Worm (Caenorhabditis elegans) whole organism, late embryonic: ENCODE measurements around the gene ddl-1.

ENCODE experiments used
- K09A11.1 ChIP-seq: sonication (generic microtip); optimal IDR thresholded peaks from 2 replicates; lab custom pipeline; 2017; ENCODE audit warnings: antibody characterized with exemption, mild to moderate bottlenecking, missing genetic modification characterization, missing compliant biosample characterization; ENCODE audit not compliant: insufficient read depth
- ceh-19 ChIP-seq: fragments of 200-800 bp; sonication (Bioruptor generic); optimal IDR thresholded peaks from 2 replicates; lab custom pipeline; 2018; ENCODE audit warnings: mild to moderate bottlenecking, missing genetic modification characterization, missing compliant biosample characterization
- ceh-24 ChIP-seq: sonication (generic microtip); optimal IDR thresholded peaks from 2 replicates; lab custom pipeline; 2016; ENCODE audit warnings: mild to moderate bottlenecking, missing genetic modification characterization, missing compliant biosample characterization
- ceh-45 ChIP-seq: fragments of 200-800 bp; sonication (Bioruptor generic); IDR thresholded peaks from 2 replicates; pipeline ENCODE4 v1.3.6; 2022; ENCODE audit warnings: missing genetic modification reagents, missing genetic modification characterization, missing compliant biosample characterization
- elt-4 ChIP-seq: sonication (generic microtip); optimal IDR thresholded peaks from 2 replicates; lab custom pipeline; 2016; ENCODE audit warnings: missing genetic modification characterization, missing compliant biosample characterization
- fkh-10 ChIP-seq: fragments of 150-350 bp; optimal IDR thresholded peaks from 2 replicates; lab custom pipeline; 2014; ENCODE audit warnings: missing biosample characterization, missing genetic modification reagents, missing genetic modification characterization
- hlh-15 ChIP-seq: sonication (generic microtip); optimal IDR thresholded peaks from 2 replicates; lab custom pipeline; 2016; ENCODE audit warnings: missing genetic modification characterization, missing compliant biosample characterization
- hlh-30 ChIP-seq: sonication (generic microtip); optimal IDR thresholded peaks from 2 replicates; lab custom pipeline; 2017; ENCODE audit warnings: antibody characterized with exemption, missing genetic modification characterization, missing compliant biosample characterization; ENCODE audit not compliant: insufficient read depth
- nhr-11 ChIP-seq: fragments of 150-350 bp; optimal IDR thresholded peaks from 2 replicates; lab custom pipeline; 2014; ENCODE audit warnings: missing biosample characterization, missing genetic modification characterization
- rnt-1 ChIP-seq: sonication (generic microtip); optimal IDR thresholded peaks from 2 replicates; lab custom pipeline; 2016; ENCODE audit warnings: missing genetic modification characterization, missing compliant biosample characterization
- sox-4 ChIP-seq: sonication (generic microtip); optimal IDR thresholded peaks from 2 replicates; lab custom pipeline; 2017; ENCODE audit warnings: mild to moderate bottlenecking, missing genetic modification characterization, inconsistent platforms, missing compliant biosample characterization
- unc-3 ChIP-seq, 2 experiments: fragments of 200-800 bp in 1 of 2; sonication (Bioruptor generic) in 1 of 2; sonication (generic microtip) in 1 of 2; conservative IDR thresholded peaks in 1 of 2; optimal IDR thresholded peaks in 1 of 2; 2 replicates each; pipeline versions ENCODE4 v1.3.6 to Lab custom; 2016 to 2022; ENCODE audit warnings: missing compliant biosample characterization in 2 of 2, missing genetic modification characterization in 2 of 2, missing genetic modification reagents in 1 of 2
- unc-42 ChIP-seq: sonication (generic microtip); optimal IDR thresholded peaks from 2 replicates; lab custom pipeline; 2016; ENCODE audit warnings: missing genotype, missing genetic modification characterization, missing compliant biosample characterization
- unc-86 ChIP-seq: sonication (generic microtip); optimal IDR thresholded peaks from 2 replicates; lab custom pipeline; 2016; ENCODE audit warnings: missing genetic modification characterization, missing compliant biosample characterization

DNA sequence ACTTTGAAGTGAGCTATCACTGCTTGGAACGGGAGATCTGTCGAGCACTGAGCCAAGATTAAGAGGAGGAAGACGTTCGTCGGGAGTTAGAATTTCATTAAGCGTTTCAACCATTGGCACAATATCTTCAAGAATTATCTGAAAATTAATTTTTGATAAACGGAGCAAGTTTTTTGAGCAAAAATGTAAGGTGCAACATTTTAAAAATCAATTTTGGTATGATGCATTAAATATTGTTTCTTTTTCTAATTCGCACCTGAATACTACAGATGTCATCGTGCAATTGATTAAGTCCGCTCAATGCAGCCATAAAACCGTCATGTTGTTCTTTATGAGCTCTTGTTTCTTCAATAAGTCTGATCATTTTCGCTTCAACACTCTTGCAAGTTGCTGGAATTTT, at the start of gene ddl-1:
- TF ChIP-seq fkh-10 (GFP tag; lab: Kevin White, UChicago), result no peak
- TF ChIP-seq unc-3 (GFP tag; conservative IDR thresholded peaks at IDR 0.05; lab: Robert Waterston, UW), result no peak
- no peak for TF ChIP-seq unc-3 (tag; optimal IDR thresholded peaks at IDR 0.05; lab: Kevin White, UChicago)
- TF ChIP-seq nhr-11 (tag; lab: Kevin White, UChicago), result no peak
- TF ChIP-seq ceh-45 (GFP tag; lab: Robert Waterston, UW), result no peak
- no peak for TF ChIP-seq unc-86 (tag; lab: Kevin White, UChicago)
- TF ChIP-seq sox-4 (tag; lab: Kevin White, UChicago), result no peak
- TF ChIP-seq unc-42, result no peak
- TF ChIP-seq rnt-1 (tag; lab: Kevin White, UChicago), result no peak
- TF ChIP-seq hlh-30 (tag; lab: Kevin White, UChicago), result no peak
- TF ChIP-seq K09A11.1 (tag; lab: Kevin White, UChicago), result no peak
- no peak for TF ChIP-seq elt-4
- TF ChIP-seq ceh-19 (GFP tag; lab: Kevin White, UChicago), result no peak
- TF ChIP-seq hlh-15 (tag; lab: Kevin White, UChicago), result no peak
- no peak for TF ChIP-seq ceh-24 (tag; lab: Kevin White, UChicago)
